Worm (Caenorhabditis elegans): ENCODE measurements around the gene mask-1.

Gene mask-1

ce11 chrIV:10367740-10368246, 6.9 kb upstream of the mask-1 start, which contains the start of gene pges-2:
pges-2 (minus strand) TSS chrIV:10367790.
- TF ChIP-seq jun-1 (tag; optimal IDR thresholded peaks at IDR 0.05) = no peak
- no peak for TF ChIP-seq lin-15B (tag; optimal IDR thresholded peaks at IDR 0.05)
- TF ChIP-seq swsn-7 (tag; optimal IDR thresholded peaks at IDR 0.05) = peak; percentile 19
- no peak for TF ChIP-seq pax-3 (tag; optimal IDR thresholded peaks at IDR 0.05)
- TF ChIP-seq dpl-1 (GFP tag; optimal IDR thresholded peaks at IDR 0.05) = peak in 2 of 3 experiments; percentile 41 to 43
- TF ChIP-seq ceh-82 (tag; optimal IDR thresholded peaks at IDR 0.05) = peak in 1 of 3 experiments; percentile 21
- no peak for TF ChIP-seq unc-30 (tag; optimal IDR thresholded peaks at IDR 0.05)
- no peak for TF ChIP-seq sptf-1 (tag; optimal IDR thresholded peaks at IDR 0.05)
- no peak for TF ChIP-seq nhr-20 (tag; optimal IDR thresholded peaks at IDR 0.05)
- TF ChIP-seq blmp-1 (tag; optimal IDR thresholded peaks at IDR 0.05) = peak; percentile 40
- peak; percentile 52 to 66 for TF ChIP-seq lsy-2 (tag; optimal IDR thresholded peaks at IDR 0.05)
- no peak for TF ChIP-seq fkh-8 (tag; optimal IDR thresholded peaks at IDR 0.05)
- peak; percentile 44 for TF ChIP-seq nhr-71 (tag; optimal IDR thresholded peaks at IDR 0.05)
- TF ChIP-seq snu-23 (GFP tag; optimal IDR thresholded peaks at IDR 0.05) = peak; percentile 53
- TF ChIP-seq skn-1 (tag; optimal IDR thresholded peaks at IDR 0.05) = no peak
- no peak for TF ChIP-seq lir-3 (tag; optimal IDR thresholded peaks at IDR 0.05; ENCODE audit: poor library complexity)
- TF ChIP-seq ces-1 (GFP tag; optimal IDR thresholded peaks at IDR 0.05) = no peak
- TF ChIP-seq C04F5.9 (tag; optimal IDR thresholded peaks at IDR 0.05) = no peak
- no peak for TF ChIP-seq tlp-1 (tag; optimal IDR thresholded peaks at IDR 0.05)
- TF ChIP-seq xbp-1 (tag; optimal IDR thresholded peaks at IDR 0.05) = peak; percentile 38
- TF ChIP-seq nhr-47 (tag; optimal IDR thresholded peaks at IDR 0.05) = peak; percentile 23
- TF ChIP-seq elt-3 (tag; optimal IDR thresholded peaks at IDR 0.05) = no peak
- no peak for TF ChIP-seq lin-14 (GFP tag; optimal IDR thresholded peaks at IDR 0.05)
- TF ChIP-seq efl-1 (optimal IDR thresholded peaks at IDR 0.05) = peak; percentile 40 to 43
- TF ChIP-seq efl-1 (GFP tag; optimal IDR thresholded peaks at IDR 0.05 in 1 of 2) = peak; percentile 39 to 90
- TF ChIP-seq hpl-2 (GFP tag; optimal IDR thresholded peaks at IDR 0.05) = no peak
- TF ChIP-seq lin-35 (GFP tag; optimal IDR thresholded peaks at IDR 0.05) = peak; percentile 19 to 44
- TF ChIP-seq nhr-237 (tag; optimal IDR thresholded peaks at IDR 0.05) = no peak
- no peak for TF ChIP-seq pqm-1 (tag; optimal IDR thresholded peaks at IDR 0.05)
- peak; percentile 62 for TF ChIP-seq mep-1 (tag; optimal IDR thresholded peaks at IDR 0.05)

DNA sequence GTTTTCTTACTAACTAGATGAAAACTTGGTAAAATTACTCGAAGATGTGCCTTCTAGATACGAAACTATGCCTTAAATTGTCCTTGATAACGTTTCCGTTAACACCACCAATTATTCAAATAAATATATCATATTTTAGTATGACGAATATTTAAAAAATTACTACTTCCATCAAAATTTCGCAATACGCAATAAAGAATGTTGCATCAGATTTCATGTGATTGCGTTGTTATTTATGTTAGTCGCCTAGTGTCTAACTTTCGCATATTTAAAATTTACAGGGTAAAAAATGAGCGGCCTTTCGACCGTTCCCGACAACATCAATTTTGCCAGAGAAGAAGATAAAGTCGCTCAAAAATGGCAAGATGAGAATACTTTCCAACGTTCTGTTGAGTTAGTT, 6.4 kb upstream of the mask-1 start, which contains the start of gene iars-1:
Gene iars-1 (plus strand): TSS at position 276 of the 400 bp plus-strand sequence.
- no peak for TF ChIP-seq ces-1 (GFP tag; optimal IDR thresholded peaks at IDR 0.05)
- no peak for TF ChIP-seq F16B12.6 (tag; optimal IDR thresholded peaks at IDR 0.05)
- no peak for TF ChIP-seq aly-2 (tag; optimal IDR thresholded peaks at IDR 0.05)
- no peak for TF ChIP-seq Y116A8C.19 (tag; optimal IDR thresholded peaks at IDR 0.05; ENCODE audit: borderline replicate concordance)
- TF ChIP-seq zag-1 (tag; optimal IDR thresholded peaks at IDR 0.05) = no peak
- no peak for TF ChIP-seq dpl-1 (GFP tag; optimal IDR thresholded peaks at IDR 0.05)

DNA sequence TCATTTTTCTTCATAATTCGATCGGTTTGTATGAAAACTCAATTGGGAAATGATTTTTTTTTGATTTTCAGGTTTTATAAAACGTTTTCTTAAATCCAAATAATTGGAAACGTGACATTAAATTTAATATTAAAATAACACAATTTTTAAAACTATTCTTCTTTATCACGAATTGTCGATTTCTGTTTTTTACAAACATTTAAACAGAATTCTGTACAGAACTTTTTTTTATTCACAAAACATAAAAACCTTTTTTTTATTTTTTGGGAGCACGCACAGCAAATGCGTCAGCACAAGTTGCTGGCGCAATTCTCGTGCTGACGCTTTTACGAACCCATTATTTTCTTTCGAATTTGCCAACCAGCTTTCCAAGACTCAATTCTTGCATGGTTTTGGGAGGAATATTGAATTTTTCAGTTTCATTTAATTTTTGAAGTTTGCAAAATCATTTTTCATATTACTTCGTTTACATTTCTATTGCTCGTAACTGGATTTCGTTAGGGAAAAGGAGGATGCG, 871 bp upstream of the mask-1 start, which contains the start of gene mpz-5:
Gene mpz-5 (minus strand): TSS at position 51 of the 517 bp plus-strand sequence.
- TF ChIP-seq nhr-71 (tag; optimal IDR thresholded peaks at IDR 0.05) (peak; percentile 88), nhr-85 (tag) (peak; percentile 77), grh-1 (GFP tag; IDR thresholded peaks at IDR 0.05) (peak; percentile 10; the same call in 1 of the 2 replicates), aha-1 (tag; optimal IDR thresholded peaks at IDR 0.05) (no peak), snu-23 (GFP tag; optimal IDR thresholded peaks at IDR 0.05) (peak; percentile 85), irx-1 (tag; optimal IDR thresholded peaks at IDR 0.05) (peak; percentile 71), ceh-90 (tag; optimal IDR thresholded peaks at IDR 0.05) (no peak), fkh-10 (GFP tag; optimal IDR thresholded peaks at IDR 0.05) (no peak), pag-3 (tag; optimal IDR thresholded peaks at IDR 0.05; ENCODE audit: borderline replicate concordance, insufficient read depth) (peak; percentile 18), mef-2 (tag; optimal IDR thresholded peaks at IDR 0.05) (peak; percentile 12), ceh-88 (GFP tag; IDR thresholded peaks at IDR 0.05) (peak; percentile 51), rnt-1 (tag; optimal IDR thresholded peaks at IDR 0.05) (peak; percentile 87), xbp-1 (tag; optimal IDR thresholded peaks at IDR 0.05) (peak; percentile 85), elt-2 (tag; optimal IDR thresholded peaks at IDR 0.05) (peak; percentile 47), ets-5 (GFP tag; IDR thresholded peaks at IDR 0.05) (no peak), Y116A8C.19 (tag; optimal IDR thresholded peaks at IDR 0.05; ENCODE audit: borderline replicate concordance) (no peak), lin-13 (GFP tag; optimal IDR thresholded peaks at IDR 0.05) (peak; percentile 36), dpl-1 (GFP tag; optimal IDR thresholded peaks at IDR 0.05) (peak; percentile 65 to 80 (median 79)), hpl-2 (GFP tag; optimal IDR thresholded peaks at IDR 0.05) (peak; percentile 40), lin-14 (GFP tag; optimal IDR thresholded peaks at IDR 0.05) (peak; percentile 79), skn-1 (tag; optimal IDR thresholded peaks at IDR 0.05) (peak; percentile 45), lin-15B (tag; optimal IDR thresholded peaks at IDR 0.05) (peak; percentile 47), sox-4 (tag; optimal IDR thresholded peaks at IDR 0.05) (peak; percentile 37), isw-1 (GFP tag; IDR thresholded peaks at IDR 0.05) (peak; percentile 51)
